Worm (Caenorhabditis elegans) whole organism, L2 larva: ENCODE results near the gene F14B8.6.

ENCODE experiments used
- C34F6.9 ChIP-seq: fragments of 150-350 bp; optimal IDR thresholded peaks from 2 replicates; lab custom pipeline; 2014; ENCODE audit warnings: missing biosample characterization, missing genetic modification characterization
- F13H6.1 ChIP-seq: sonication (generic microtip); optimal IDR thresholded peaks from 2 replicates; lab custom pipeline; 2016; ENCODE audit warnings: missing genetic modification characterization, missing compliant biosample characterization
- R02D3.7 ChIP-seq: fragments of 150-350 bp; optimal IDR thresholded peaks from 2 replicates; lab custom pipeline; 2014; ENCODE audit warnings: missing biosample characterization, missing genetic modification characterization
- Y55F3AM.14 ChIP-seq: fragments of 200-800 bp; sonication (Bioruptor generic); optimal IDR thresholded peaks from 2 replicates; lab custom pipeline; 2018; ENCODE audit warnings: mild to moderate bottlenecking, missing genetic modification characterization, missing compliant biosample characterization
- ZK546.5 ChIP-seq: sonication (generic microtip); optimal IDR thresholded peaks from 2 replicates; lab custom pipeline; 2017; ENCODE audit warnings: missing biosample characterization, missing genetic modification characterization
- alr-1 ChIP-seq: fragments of 150-350 bp; optimal IDR thresholded peaks from 2 replicates; lab custom pipeline; 2014; ENCODE audit warnings: missing biosample characterization, missing genetic modification characterization
- ama-1 ChIP-seq: fragments of 150-350 bp; optimal IDR thresholded peaks from 2 replicates; lab custom pipeline; 2018; ENCODE audit warnings: inconsistent platforms
- blmp-1 ChIP-seq: sonication (generic microtip); optimal IDR thresholded peaks from 2 replicates; lab custom pipeline; 2017; ENCODE audit warnings: missing genetic modification characterization, mild to moderate bottlenecking, missing compliant biosample characterization, antibody characterized with exemption, moderate library complexity; ENCODE audit not compliant: insufficient read depth
- ceh-82 ChIP-seq: fragments of 150-350 bp; optimal IDR thresholded peaks from 2 replicates; lab custom pipeline; 2014; ENCODE audit warnings: missing biosample characterization, missing genetic modification characterization
- crh-2 ChIP-seq: sonication (generic microtip); optimal IDR thresholded peaks from 2 replicates; lab custom pipeline; 2017; ENCODE audit warnings: missing biosample characterization, missing genetic modification characterization
- dmd-4 ChIP-seq: sonication (generic microtip); optimal IDR thresholded peaks from 2 replicates; lab custom pipeline; 2017; ENCODE audit warnings: missing biosample characterization, missing genetic modification characterization
- elt-1 ChIP-seq: fragments of 150-350 bp; optimal IDR thresholded peaks from 2 replicates; lab custom pipeline; 2014; ENCODE audit warnings: missing biosample characterization, missing genetic modification characterization
- elt-3 ChIP-seq: sonication (generic microtip); optimal IDR thresholded peaks from 2 replicates; lab custom pipeline; 2017; ENCODE audit warnings: missing biosample characterization, missing genetic modification characterization
- fos-1 ChIP-seq: fragments of 150-350 bp; optimal IDR thresholded peaks from 2 replicates; lab custom pipeline; 2014; ENCODE audit warnings: missing biosample characterization, missing genetic modification characterization
- gmeb-1 ChIP-seq: fragments of 150-350 bp; optimal IDR thresholded peaks from 2 replicates; lab custom pipeline; 2014; ENCODE audit warnings: missing biosample characterization, missing genetic modification characterization
- lin-11 ChIP-seq: fragments of 150-350 bp; sonication (generic microtip); optimal IDR thresholded peaks from 2 replicates; lab custom pipeline; 2014; ENCODE audit warnings: missing biosample characterization, missing genetic modification characterization, inconsistent platforms, mixed read lengths
- lin-39 ChIP-seq: fragments of 150-350 bp; optimal IDR thresholded peaks from 2 replicates; lab custom pipeline; 2014; ENCODE audit warnings: missing biosample characterization, missing genetic modification reagents, missing genetic modification characterization
- lsy-2 ChIP-seq, 2 experiments: fragments of 150-350 bp in 1 of 2; sonication (generic microtip) in 1 of 2; optimal IDR thresholded peaks; 2 replicates each; lab custom pipeline; 2014 to 2017; ENCODE audit warnings: missing biosample characterization in 2 of 2, missing genetic modification characterization in 2 of 2
- mab-5 ChIP-seq: fragments of 150-350 bp; optimal IDR thresholded peaks from 2 replicates; lab custom pipeline; 2014; ENCODE audit warnings: missing biosample characterization, missing genetic modification characterization
- mbf-1 ChIP-seq: sonication (generic microtip); optimal IDR thresholded peaks from 2 replicates; lab custom pipeline; 2017; ENCODE audit warnings: missing biosample characterization, missing genetic modification characterization
- mdl-1 ChIP-seq, 2 experiments: fragments of 150-350 bp in 1 of 2; sonication (generic microtip) in 1 of 2; optimal IDR thresholded peaks; 2 replicates each; lab custom pipeline; 2017; ENCODE audit warnings: missing biosample characterization in 2 of 2, missing genetic modification characterization in 2 of 2
- nhr-10 ChIP-seq: sonication (generic microtip); optimal IDR thresholded peaks from 2 replicates; lab custom pipeline; 2017; ENCODE audit warnings: missing biosample characterization, missing genetic modification characterization
- nhr-11 ChIP-seq: fragments of 150-350 bp; optimal IDR thresholded peaks from 2 replicates; lab custom pipeline; 2014; ENCODE audit warnings: missing biosample characterization, missing genetic modification characterization
- nhr-12 ChIP-seq: fragments of 150-350 bp; optimal IDR thresholded peaks from 2 replicates; lab custom pipeline; 2014; ENCODE audit warnings: missing biosample characterization, missing genetic modification characterization
- nhr-129 ChIP-seq: fragments of 150-350 bp; optimal IDR thresholded peaks from 2 replicates; lab custom pipeline; 2014; ENCODE audit warnings: missing biosample characterization, missing genetic modification characterization
- nhr-21 ChIP-seq: fragments of 150-350 bp; optimal IDR thresholded peaks from 2 replicates; lab custom pipeline; 2014; ENCODE audit warnings: missing biosample characterization, missing genetic modification characterization
- nhr-237 ChIP-seq: fragments of 150-350 bp; optimal IDR thresholded peaks from 2 replicates; lab custom pipeline; 2014; ENCODE audit warnings: missing biosample characterization, missing genetic modification characterization
- nhr-25 ChIP-seq: fragments of 150-350 bp; sonication (generic microtip); optimal IDR thresholded peaks from 3 replicates; lab custom pipeline; 2014; ENCODE audit warnings: missing biosample characterization, missing genetic modification characterization
- nhr-6 ChIP-seq: fragments of 150-350 bp; optimal IDR thresholded peaks from 2 replicates; lab custom pipeline; 2014; ENCODE audit warnings: missing biosample characterization, missing genetic modification characterization
- peb-1 ChIP-seq: fragments of 150-350 bp; optimal IDR thresholded peaks from 2 replicates; lab custom pipeline; 2014; ENCODE audit warnings: missing biosample characterization, missing genetic modification characterization
- sma-3 ChIP-seq: sonication (generic microtip); optimal IDR thresholded peaks from 2 replicates; lab custom pipeline; 2016; ENCODE audit warnings: missing genetic modification reagents, missing genetic modification characterization, missing compliant biosample characterization
- snpc-4 ChIP-seq: fragments of 150-350 bp; optimal IDR thresholded peaks from 2 replicates; lab custom pipeline; 2014; ENCODE audit warnings: missing biosample characterization, missing genetic modification characterization
- unc-39 ChIP-seq: fragments of 150-350 bp; optimal IDR thresholded peaks from 2 replicates; lab custom pipeline; 2014; ENCODE audit warnings: missing biosample characterization, missing genetic modification characterization
- unc-55 ChIP-seq: fragments of 150-350 bp; sonication (generic microtip); optimal IDR thresholded peaks from 3 replicates; lab custom pipeline; 2014; ENCODE audit warnings: missing biosample characterization, missing genetic modification reagents, missing genetic modification characterization
- ztf-1 ChIP-seq: fragments of 200-800 bp; sonication (Bioruptor generic); conservative IDR thresholded peaks from 2 replicates; pipeline ENCODE4 v1.3.6; 2022; ENCODE audit warnings: missing genetic modification characterization, missing compliant biosample characterization
- ztf-11 ChIP-seq: sonication (generic microtip); optimal IDR thresholded peaks from 2 replicates; lab custom pipeline; 2017; ENCODE audit warnings: missing biosample characterization, missing genetic modification characterization
- ztf-4 ChIP-seq: fragments of 150-350 bp; optimal IDR thresholded peaks from 2 replicates; lab custom pipeline; 2014; ENCODE audit warnings: missing biosample characterization, missing genetic modification characterization

F14B8.6 gene

DNA sequence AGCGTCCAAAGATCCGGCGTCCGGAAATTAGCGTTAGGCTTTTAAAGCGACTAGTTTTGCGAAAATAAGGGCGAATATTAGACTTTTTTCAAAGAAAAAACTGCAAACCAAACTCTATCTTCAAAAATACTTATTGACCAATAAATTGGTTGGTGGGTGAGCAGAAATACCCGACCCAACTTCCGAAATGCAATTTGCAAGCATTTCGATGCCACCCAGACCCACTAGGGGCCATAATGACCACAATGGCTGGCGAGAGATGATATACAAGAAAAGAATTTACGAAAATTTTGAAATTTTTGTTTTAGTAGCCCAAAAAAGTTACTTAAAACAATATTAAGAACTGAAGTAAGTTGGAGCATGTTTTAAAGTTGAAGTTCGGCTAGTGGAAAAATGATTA lies 37.9 kb upstream of the F14B8.6 start:
- TF ChIP-seq nhr-237 (tag; lab: Kevin White, UChicago) (no peak), nhr-129 (tag; lab: Kevin White, UChicago) (no peak), peb-1 (tag; lab: Kevin White, UChicago) (no peak), ztf-4 (no peak), nhr-25 (tag; lab: Kevin White, UChicago) (no peak), crh-2 (no peak), unc-39 (tag; lab: Kevin White, UChicago) (no peak), nhr-6 (no peak), nhr-10 (tag; lab: Kevin White, UChicago) (no peak), mbf-1 (no peak), elt-1 (tag; lab: Kevin White, UChicago) (no peak)

DNA sequence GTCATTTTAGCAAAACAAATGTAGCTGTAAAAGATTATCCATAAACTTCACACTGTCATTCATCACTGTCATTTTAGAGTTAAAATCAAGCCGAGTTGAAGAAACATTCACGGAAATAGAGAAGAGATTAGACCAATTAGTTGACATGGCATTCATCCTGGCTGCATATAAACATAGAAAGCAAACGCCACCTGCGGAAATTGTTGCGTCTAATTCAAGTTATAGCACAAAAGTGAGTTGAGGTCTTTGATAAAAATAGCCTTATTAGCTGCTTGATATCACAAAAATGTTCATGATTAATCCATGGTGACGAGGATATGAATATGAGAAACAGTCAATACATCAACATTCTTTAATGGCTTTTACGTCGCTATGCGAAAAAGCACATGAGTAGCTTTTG lies 36.3 kb upstream of the F14B8.6 start:
- no peak for TF ChIP-seq mdl-1 (tag; optimal IDR thresholded peaks at IDR 0.05; lab: Kevin White, UChicago)
- no peak for TF ChIP-seq nhr-21 (tag; lab: Kevin White, UChicago)
- no peak for TF ChIP-seq ztf-4
- no peak for TF ChIP-seq ZK546.5 (tag; lab: Kevin White, UChicago)
- TF ChIP-seq sma-3 (GFP tag; lab: Kevin White, UChicago): no peak
- no peak for TF ChIP-seq lsy-2 (tag; optimal IDR thresholded peaks at IDR 0.05; lab: Kevin White, UChicago)
- TF ChIP-seq alr-1 (tag; lab: Kevin White, UChicago): no peak
- no peak for TF ChIP-seq unc-55
- TF ChIP-seq blmp-1 (tag; lab: Kevin White, UChicago): no peak
- no peak for TF ChIP-seq nhr-6
- TF ChIP-seq crh-2: no peak
- no peak for TF ChIP-seq nhr-12 (tag; lab: Kevin White, UChicago)
- TF ChIP-seq gmeb-1: no peak
- TF ChIP-seq ceh-82 (tag; lab: Kevin White, UChicago): no peak
- no peak for TF ChIP-seq nhr-11 (tag; lab: Kevin White, UChicago)
- no peak for TF ChIP-seq ama-1 (lab: Kevin White, UChicago)
- TF ChIP-seq dmd-4 (tag; lab: Kevin White, UChicago): no peak

DNA sequence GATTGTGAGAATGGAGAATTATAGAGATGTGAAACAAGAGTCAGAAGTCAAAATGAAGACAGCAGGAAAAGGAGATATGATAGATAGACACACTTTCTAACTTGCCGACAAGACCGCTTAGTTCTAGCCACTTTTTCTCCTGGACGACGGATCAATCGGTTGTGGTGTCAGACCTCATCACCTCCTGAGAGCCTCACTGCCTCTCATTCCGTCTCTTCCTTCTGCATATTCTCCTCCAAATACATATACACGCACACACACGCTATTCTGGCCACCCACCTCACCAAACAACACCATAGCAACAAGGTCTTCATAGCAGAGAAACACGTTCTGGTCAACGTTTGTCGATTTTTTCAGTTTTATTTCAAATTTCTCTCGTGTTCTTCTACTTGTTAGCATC lies 34.8 kb upstream of the F14B8.6 start, which contains the start of gene F01E11.3:
F01E11.3 (plus strand) TSS at position 301 of the 400 bp plus-strand sequence.
- TF ChIP-seq R02D3.7: no peak
- TF ChIP-seq F13H6.1 (tag; lab: Kevin White, UChicago): no peak
- TF ChIP-seq unc-39 (tag; lab: Kevin White, UChicago): no peak
- TF ChIP-seq elt-1 (tag; lab: Kevin White, UChicago): no peak
- no peak for TF ChIP-seq ceh-82 (tag; lab: Kevin White, UChicago)
- TF ChIP-seq unc-55: no peak
- no peak for TF ChIP-seq lin-11 (tag; lab: Kevin White, UChicago)
- no peak for TF ChIP-seq ztf-1 (GFP tag; lab: Robert Waterston, UW)
- no peak for TF ChIP-seq mbf-1
- TF ChIP-seq gmeb-1: no peak
- no peak for TF ChIP-seq lin-39 (tag; lab: Kevin White, UChicago)
- TF ChIP-seq nhr-25 (tag; lab: Kevin White, UChicago): no peak
- TF ChIP-seq snpc-4: no peak
- TF ChIP-seq C34F6.9 (tag; lab: Kevin White, UChicago): no peak

DNA sequence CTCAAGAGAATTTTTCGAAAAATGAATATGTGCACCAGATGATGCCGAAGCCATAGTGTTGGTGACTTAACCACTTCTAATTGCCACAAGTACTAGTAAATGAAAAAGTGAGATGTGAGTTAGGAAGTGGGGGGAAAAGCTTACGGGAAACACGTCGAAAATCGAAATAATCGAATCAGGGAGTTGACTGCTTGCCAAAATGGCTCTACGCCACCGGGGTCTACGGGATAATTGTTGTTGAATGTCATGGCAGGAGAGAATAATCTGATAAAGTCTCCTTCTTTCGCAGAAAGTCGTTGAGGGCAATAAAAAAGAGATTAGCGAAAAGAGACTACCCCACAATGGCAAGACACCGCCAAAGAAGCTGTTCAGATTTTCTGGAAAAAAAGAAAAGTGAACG lies 31.6 kb upstream of the F14B8.6 start:
- no peak for TF ChIP-seq elt-3
- no peak for TF ChIP-seq dmd-4 (tag; lab: Kevin White, UChicago)
- TF ChIP-seq C34F6.9 (tag; lab: Kevin White, UChicago): no peak
- TF ChIP-seq mdl-1 (tag; optimal IDR thresholded peaks at IDR 0.05; lab: Kevin White, UChicago): no peak
- no peak for TF ChIP-seq ztf-11 (tag; lab: Kevin White, UChicago)
- no peak for TF ChIP-seq ztf-1 (GFP tag; lab: Robert Waterston, UW)
- no peak for TF ChIP-seq fos-1 (tag; lab: Kevin White, UChicago)
- TF ChIP-seq crh-2: no peak
- no peak for TF ChIP-seq unc-39 (tag; lab: Kevin White, UChicago)
- TF ChIP-seq nhr-10 (tag; lab: Kevin White, UChicago): no peak
- no peak for TF ChIP-seq lsy-2 (tag; optimal IDR thresholded peaks at IDR 0.05; lab: Kevin White, UChicago)
- no peak for TF ChIP-seq mab-5 (tag; lab: Kevin White, UChicago)
- TF ChIP-seq Y55F3AM.14 (GFP tag; lab: Kevin White, UChicago): no peak
- no peak for TF ChIP-seq R02D3.7
- TF ChIP-seq nhr-6: no peak
- no peak for TF ChIP-seq nhr-25 (tag; lab: Kevin White, UChicago)
- TF ChIP-seq nhr-237 (tag; lab: Kevin White, UChicago): no peak
- TF ChIP-seq nhr-12 (tag; lab: Kevin White, UChicago): no peak
